Fruit fly (Drosophila melanogaster) S2 (cell line): ENCODE measurements around the gene Iyd.

Source experiments
- CG8478 ChIP-seq: fragments of >200 bp; optimal IDR thresholded peaks from 2 replicates; lab custom pipeline; 2018
- CTCF ChIP-seq, 2 experiments: fragments of >200 bp; optimal IDR thresholded peaks; 2 replicates each; lab custom pipeline; 2018

Iyd gene

DNA sequence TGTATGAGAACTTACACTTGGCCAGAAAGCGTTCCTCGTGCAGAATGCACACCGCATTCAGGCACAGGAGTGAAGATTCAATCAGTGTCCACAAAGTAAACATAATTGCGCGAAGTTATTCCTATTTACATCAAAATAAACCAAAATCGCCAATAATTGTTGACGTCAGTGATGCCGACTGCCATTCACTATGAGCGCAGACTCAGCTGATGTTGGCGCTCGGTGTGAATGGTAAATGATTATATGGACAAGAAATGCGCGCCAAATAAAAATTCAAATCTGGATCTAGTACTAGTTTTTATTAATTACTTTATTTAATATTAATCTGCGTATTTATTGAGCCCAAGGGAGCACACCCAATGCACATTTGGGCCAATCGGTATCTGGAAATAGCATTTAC lies 33.6 kb downstream of the Iyd start, which contains the start of gene CG32069:
TSS of gene CG32069 (minus strand) at position 174 of the 400 bp plus-strand sequence.
- TF ChIP-seq CG8478 (lab: Kevin White, UChicago) (no peak), CTCF (optimal IDR thresholded peaks at IDR 0.05; lab: Kevin White, UChicago) (no peak)

- TF ChIP-seq CTCF (optimal IDR thresholded peaks at IDR 0.05; lab: Kevin White, UChicago) (no peak), CG8478 (lab: Kevin White, UChicago) (no peak)
These were observed 34.8 kb downstream of the Iyd start, which contains the start of the genes CG6321 and Blos2 for dm6 chr3L:11061200-11061599. Gene CG6321, minus strand, starts transcription at chr3L:11061224. Gene Blos2, plus strand, starts transcription at chr3L:11061571.

DNA sequence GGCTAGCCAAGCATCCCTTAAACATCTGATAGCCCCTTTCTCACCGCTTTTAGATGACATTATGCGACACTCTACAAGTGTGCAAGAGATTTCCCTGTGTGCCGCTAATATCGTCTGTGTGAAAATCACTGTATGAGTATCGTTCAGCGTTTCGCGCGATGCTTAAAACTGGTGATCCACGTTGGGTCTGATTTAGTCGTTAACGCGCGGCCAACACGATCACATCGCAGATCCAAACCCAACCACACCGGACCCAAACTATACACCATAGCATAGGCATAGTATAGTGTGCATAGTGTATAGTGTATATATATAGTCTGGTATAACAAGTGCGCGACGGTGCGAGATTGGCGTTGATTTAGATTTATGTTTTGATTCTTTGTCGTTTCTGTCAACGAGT lies 42.2 kb downstream of the Iyd start, which contains the start of gene CG7888:
TSS of gene CG7888 (plus strand) at position 193 of the 400 bp plus-strand sequence.
- TF ChIP-seq CG8478 (lab: Kevin White, UChicago), result no peak
- no peak for TF ChIP-seq CTCF (optimal IDR thresholded peaks at IDR 0.05; lab: Kevin White, UChicago)

- no peak for TF ChIP-seq CG8478 (lab: Kevin White, UChicago)
- no peak for TF ChIP-seq CTCF (optimal IDR thresholded peaks at IDR 0.05; lab: Kevin White, UChicago)
These were observed 43.2 kb downstream of the Iyd start for dm6 chr3L:11052760-11053259.

DNA sequence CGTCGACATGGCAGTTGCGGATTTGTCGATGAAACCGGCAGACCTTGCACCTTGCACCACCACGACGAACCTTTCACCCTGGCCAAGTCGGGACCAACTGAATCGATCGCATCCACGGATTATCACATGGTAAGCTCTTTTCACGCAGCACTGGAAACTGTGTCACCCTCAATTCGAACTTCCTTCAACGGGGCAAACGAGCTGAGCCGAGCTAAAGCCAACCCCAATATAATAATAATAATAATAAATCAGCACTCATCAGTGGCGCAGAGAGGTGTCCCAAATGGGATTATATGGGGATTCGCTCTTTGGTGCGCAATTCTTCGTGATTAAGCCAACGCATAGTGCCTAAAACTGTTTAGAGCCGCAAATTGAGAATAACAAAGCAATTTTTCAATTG lies 44.8 kb downstream of the Iyd start, which contains the start of gene CG43693:
TSS of gene CG43693 (minus strand) at position 101 of the 400 bp plus-strand sequence.
- TF ChIP-seq CTCF (optimal IDR thresholded peaks at IDR 0.05; lab: Kevin White, UChicago) (no peak), CG8478 (lab: Kevin White, UChicago) (no peak)

dm6 chr3L:11049414-11049813 lies 46.6 kb downstream of the Iyd start:
- TF ChIP-seq CTCF (optimal IDR thresholded peaks at IDR 0.05; lab: Kevin White, UChicago), result no peak
- TF ChIP-seq CG8478 (lab: Kevin White, UChicago), result no peak

- peak; percentile 98 to 99 for TF ChIP-seq CTCF (optimal IDR thresholded peaks at IDR 0.05; lab: Kevin White, UChicago)
- TF ChIP-seq CG8478 (lab: Kevin White, UChicago), result no peak
These were observed 48.2 kb downstream of the Iyd start for dm6 chr3L:11047877-11048276.

dm6 chr3L:11046559-11046958 lies 49.5 kb downstream of the Iyd start:
- no peak for TF ChIP-seq CG8478 (lab: Kevin White, UChicago)
- TF ChIP-seq CTCF (optimal IDR thresholded peaks at IDR 0.05; lab: Kevin White, UChicago), result no peak

- no peak for TF ChIP-seq CG8478 (lab: Kevin White, UChicago)
- TF ChIP-seq CTCF (optimal IDR thresholded peaks at IDR 0.05; lab: Kevin White, UChicago), result no peak
These were observed 51.0 kb downstream of the Iyd start for dm6 chr3L:11045009-11045408.

DNA sequence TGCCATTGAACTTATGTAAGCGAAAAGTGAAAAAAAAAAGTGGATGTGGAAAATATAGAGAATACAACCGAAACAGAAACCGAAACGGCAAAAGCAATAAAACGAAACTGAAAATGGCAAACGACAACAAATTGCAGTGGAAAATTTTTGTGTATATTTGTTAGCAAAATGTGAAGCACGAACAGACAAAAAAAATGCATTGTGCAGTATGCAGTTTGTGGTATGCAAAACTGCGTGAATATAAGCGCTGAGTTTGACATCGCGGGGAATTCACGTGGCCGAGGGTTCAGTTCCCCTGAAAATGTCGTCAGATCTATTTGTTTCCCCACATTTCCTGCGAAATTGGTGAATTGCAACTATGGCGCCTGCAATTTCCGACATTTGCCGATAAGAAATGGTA lies 52.4 kb downstream of the Iyd start:
- TF ChIP-seq CTCF (optimal IDR thresholded peaks at IDR 0.05; lab: Kevin White, UChicago) (no peak), CG8478 (lab: Kevin White, UChicago) (no peak)
